Worm (Caenorhabditis elegans): ENCODE measurements around the gene Y50E8A.10.
A peak's percentile ranks its signal among the peaks of the same experiment; 100 is the strongest.

Y50E8A.10 gene

DNA sequence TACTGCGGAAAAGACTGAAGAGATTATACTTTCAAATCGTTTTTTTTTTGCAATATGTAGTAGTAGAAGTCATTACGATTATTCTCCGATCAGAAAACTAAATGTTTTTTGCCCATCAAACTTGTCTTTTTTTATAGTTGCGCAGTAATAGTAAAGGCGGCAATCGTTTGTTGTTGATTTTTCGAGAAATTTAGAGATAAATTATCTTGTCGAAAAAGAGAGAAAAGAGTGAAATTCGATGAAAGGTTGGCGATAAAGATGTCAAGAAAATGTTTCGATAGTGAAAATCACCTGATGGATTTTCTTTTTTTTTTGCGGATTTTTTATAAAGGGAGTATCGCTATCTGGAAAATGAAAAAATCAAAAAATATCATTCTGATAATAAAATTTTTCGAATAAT, 8.7 kb downstream of the Y50E8A.10 start (continued):
- no peak for TF ChIP-seq C16A3.4 (tag; optimal IDR thresholded peaks at IDR 0.05)
- TF ChIP-seq pag-3 (tag; optimal IDR thresholded peaks at IDR 0.05; ENCODE audit: borderline replicate concordance, insufficient read depth) = no peak
- TF ChIP-seq fkh-10 (GFP tag; optimal IDR thresholded peaks at IDR 0.05) = no peak
- no peak for TF ChIP-seq ceh-8 (GFP tag; optimal IDR thresholded peaks at IDR 0.05)
- no peak for TF ChIP-seq xbp-1 (tag; optimal IDR thresholded peaks at IDR 0.05)
- no peak for TF ChIP-seq unc-130 (tag; optimal IDR thresholded peaks at IDR 0.05)
- TF ChIP-seq lin-39 (tag; optimal IDR thresholded peaks at IDR 0.05) = no peak
- no peak for TF ChIP-seq lsy-2 (tag; optimal IDR thresholded peaks at IDR 0.05)
- TF ChIP-seq pax-3 (tag; optimal IDR thresholded peaks at IDR 0.05) = no peak
- no peak for TF ChIP-seq hpl-2 (GFP tag; optimal IDR thresholded peaks at IDR 0.05)
- TF ChIP-seq zip-4 (GFP tag; optimal IDR thresholded peaks at IDR 0.05) = no peak
- no peak for TF ChIP-seq ceh-82 (tag; optimal IDR thresholded peaks at IDR 0.05)
- TF ChIP-seq ztf-11 (tag; optimal IDR thresholded peaks at IDR 0.05) = no peak
- no peak for TF ChIP-seq efl-3 (GFP tag; optimal IDR thresholded peaks at IDR 0.05)
- no peak for TF ChIP-seq lin-35 (GFP tag; optimal IDR thresholded peaks at IDR 0.05)
- no peak for TF ChIP-seq fkh-8 (tag; optimal IDR thresholded peaks at IDR 0.05)
- no peak for TF ChIP-seq lir-3 (tag; optimal IDR thresholded peaks at IDR 0.05; ENCODE audit: poor library complexity)
- TF ChIP-seq aha-1 (tag; optimal IDR thresholded peaks at IDR 0.05) = no peak
- no peak for TF ChIP-seq mab-9 (GFP tag; IDR thresholded peaks at IDR 0.05)
- TF ChIP-seq egl-13 (tag; optimal IDR thresholded peaks at IDR 0.05) = no peak
- TF ChIP-seq elt-3 (tag; optimal IDR thresholded peaks at IDR 0.05) = peak in 1 of 6 experiments; percentile 60
- no peak for TF ChIP-seq elt-2 (tag; optimal IDR thresholded peaks at IDR 0.05)
- no peak for TF ChIP-seq swsn-7 (tag; optimal IDR thresholded peaks at IDR 0.05)
- TF ChIP-seq nhr-85 (tag) = peak; percentile 74
- no peak for TF ChIP-seq tbx-2 (tag; optimal IDR thresholded peaks at IDR 0.05)
- no peak for TF ChIP-seq sptf-1 (tag; optimal IDR thresholded peaks at IDR 0.05)
- TF ChIP-seq F16B12.6 (tag; optimal IDR thresholded peaks at IDR 0.05) = no peak
- no peak for TF ChIP-seq dpl-1 (GFP tag; optimal IDR thresholded peaks at IDR 0.05)

DNA sequence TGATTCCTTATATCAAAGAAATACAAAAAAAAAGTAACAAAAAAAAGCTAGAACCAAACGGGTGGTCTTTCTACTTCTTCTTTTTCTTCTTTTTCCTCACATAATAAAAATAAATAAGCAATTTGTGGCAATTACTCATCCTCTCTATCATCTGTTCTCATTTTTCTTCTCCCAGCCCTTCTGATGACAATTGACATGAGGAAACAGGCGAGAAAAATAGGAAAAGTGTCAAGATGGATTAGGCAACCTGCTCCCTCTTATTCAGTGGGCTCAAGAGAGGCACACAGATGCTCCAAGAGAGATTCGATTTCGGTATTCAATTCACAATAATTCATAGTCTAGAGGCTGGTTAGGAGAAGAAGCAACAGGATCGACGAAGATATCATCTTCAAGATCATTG, 11.0 kb downstream of the Y50E8A.10 start:
- peak; percentile 3 for TF ChIP-seq ceh-8 (GFP tag; optimal IDR thresholded peaks at IDR 0.05)
- TF ChIP-seq lin-14 (GFP tag; optimal IDR thresholded peaks at IDR 0.05) = peak; percentile 35
- no peak for TF ChIP-seq ces-1 (GFP tag; optimal IDR thresholded peaks at IDR 0.05)
- TF ChIP-seq egl-27 (tag; optimal IDR thresholded peaks at IDR 0.05) = no peak
- TF ChIP-seq Y116A8C.19 (tag; optimal IDR thresholded peaks at IDR 0.05; ENCODE audit: borderline replicate concordance) = no peak

ce11 chrV:14791703-14792102, 11.9 kb downstream of the Y50E8A.10 start:
- TF ChIP-seq hlh-4 (tag; optimal IDR thresholded peaks at IDR 0.05) (no peak), ceh-82 (tag; optimal IDR thresholded peaks at IDR 0.05) (no peak), tlp-1 (tag; optimal IDR thresholded peaks at IDR 0.05) (no peak), ceh-88 (GFP tag; IDR thresholded peaks at IDR 0.05) (no peak), ets-5 (GFP tag; IDR thresholded peaks at IDR 0.05) (no peak), fos-1 (tag; optimal IDR thresholded peaks at IDR 0.05) (no peak), nhr-12 (tag; optimal IDR thresholded peaks at IDR 0.05) (no peak), efl-1 (optimal IDR thresholded peaks at IDR 0.05) (no peak), efl-1 (GFP tag; optimal IDR thresholded peaks at IDR 0.05 in 1 of 2) (no peak), jun-1 (tag; optimal IDR thresholded peaks at IDR 0.05) (no peak)

Measured in whole organism, L1 larva.